Worm (Caenorhabditis elegans) whole organism, mixed stage, embryonic: ENCODE data around the gene unc-3.

Source experiments
- blmp-1 ChIP-seq: fragments of 150-350 bp; optimal IDR thresholded peaks from 2 replicates; lab custom pipeline; 2014; ENCODE audit warnings: missing biosample characterization, missing genetic modification characterization
- elt-3 ChIP-seq: fragments of 150-350 bp; optimal IDR thresholded peaks from 2 replicates; lab custom pipeline; 2014; ENCODE audit warnings: missing biosample characterization, missing genetic modification characterization
- lin-13 ChIP-seq: fragments of 150-350 bp; optimal IDR thresholded peaks from 2 replicates; lab custom pipeline; 2014; ENCODE audit warnings: missing biosample characterization, missing genetic modification characterization
- lsy-2 ChIP-seq: fragments of 150-350 bp; optimal IDR thresholded peaks from 2 replicates; lab custom pipeline; 2014; ENCODE audit warnings: missing biosample characterization, missing genetic modification characterization
- mab-5 ChIP-seq: fragments of 150-350 bp; optimal IDR thresholded peaks from 2 replicates; lab custom pipeline; 2014; ENCODE audit warnings: missing biosample characterization, missing genetic modification characterization
- nhr-28 ChIP-seq: fragments of 150-350 bp; optimal IDR thresholded peaks from 2 replicates; lab custom pipeline; 2014; ENCODE audit warnings: missing biosample characterization, missing genetic modification characterization
- nhr-76 ChIP-seq: sonication (generic microtip); optimal IDR thresholded peaks from 2 replicates; lab custom pipeline; 2017; ENCODE audit warnings: missing biosample characterization, missing genetic modification characterization
- pha-4 ChIP-seq: fragments of 150-350 bp; optimal IDR thresholded peaks from 2 replicates; lab custom pipeline; 2018; ENCODE audit warnings: missing biosample characterization, missing genetic modification reagents, missing genetic modification characterization
- unc-62 ChIP-seq: fragments of 150-350 bp; optimal IDR thresholded peaks from 2 replicates; lab custom pipeline; 2014; ENCODE audit warnings: missing biosample characterization, missing genetic modification reagents, missing genetic modification characterization
- zip-8 ChIP-seq: fragments of 150-350 bp; optimal IDR thresholded peaks from 2 replicates; lab custom pipeline; 2014; ENCODE audit warnings: missing biosample characterization, missing genetic modification characterization

- TF ChIP-seq blmp-1 (tag; lab: Kevin White, UChicago), result no peak
- TF ChIP-seq lin-13 (tag; lab: Kevin White, UChicago), result no peak
- no peak for TF ChIP-seq mab-5 (tag; lab: Kevin White, UChicago)
- TF ChIP-seq pha-4 (tag; lab: Kevin White, UChicago), result no peak
- no peak for TF ChIP-seq unc-62
- no peak for TF ChIP-seq elt-3 (tag; lab: Kevin White, UChicago)
- no peak for TF ChIP-seq lsy-2 (tag; lab: Kevin White, UChicago)
- no peak for TF ChIP-seq nhr-76
- TF ChIP-seq nhr-28 (tag; lab: Kevin White, UChicago), result no peak
- no peak for TF ChIP-seq zip-8 (tag; lab: Kevin White, UChicago)
These were observed 37.4 kb downstream of the unc-3 start, which contains the start of gene atf-4 for ce11 chrX:14810718-14811117.
